Worm (Caenorhabditis elegans): ENCODE data around the gene C27A2.8.

DNA sequence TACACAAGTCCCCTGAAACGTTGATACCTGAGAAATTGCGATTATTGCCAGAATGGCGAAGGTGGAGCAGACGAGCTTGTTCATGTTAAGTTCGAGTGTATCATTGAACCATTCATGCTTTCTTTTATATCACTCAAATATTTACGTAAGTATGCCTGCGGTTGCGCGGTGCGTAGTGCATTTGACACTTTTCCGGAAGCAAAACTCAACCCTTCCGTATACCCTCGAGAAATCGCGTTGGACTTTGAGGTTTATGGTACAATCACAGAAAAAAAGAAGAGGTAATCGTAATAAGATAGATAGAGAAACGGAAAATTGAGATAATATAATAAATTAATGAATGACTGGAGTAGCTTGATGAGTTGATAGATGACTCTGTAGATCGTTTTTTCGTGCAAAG is 1.7 kb upstream of the C27A2.8 start, which contains the start of gene idpb-2:
- TF ChIP-seq flt-1 (GFP tag; IDR thresholded peaks at IDR 0.05) (no peak), ets-7 (tag; optimal IDR thresholded peaks at IDR 0.05) (no peak), scrt-1 (GFP tag; IDR thresholded peaks at IDR 0.05) (no peak), tbx-37 (GFP tag; conservative IDR thresholded peaks at IDR 0.05) (no peak), tra-4 (tag; optimal IDR thresholded peaks at IDR 0.05) (no peak), ama-1 (optimal IDR thresholded peaks at IDR 0.05) (no peak), ceh-13 (GFP tag; optimal IDR thresholded peaks at IDR 0.05) (no peak), ceh-36 (tag; optimal IDR thresholded peaks at IDR 0.05) (no peak), sea-1 (GFP tag; conservative IDR thresholded peaks at IDR 0.05) (no peak), B0310.2 (tag; optimal IDR thresholded peaks at IDR 0.05) (no peak), hmg-4 (GFP tag; optimal IDR thresholded peaks at IDR 0.05) (no peak), pes-1 (GFP tag; IDR thresholded peaks at IDR 0.05) (no peak), tbx-11 (GFP tag; IDR thresholded peaks at IDR 0.05) (no peak), aly-1 (tag; optimal IDR thresholded peaks at IDR 0.05) (no peak)

Data from whole organism, early embryonic.